Fruit fly (Drosophila melanogaster): ENCODE results near the gene CG15386.

The CG15386 gene

dm6 chr2L:2173191-2173590, 43.9 kb downstream of the CG15386 start:
- TF ChIP-seq insv (optimal IDR thresholded peaks at IDR 0.05) (no peak), Myc (optimal IDR thresholded peaks at IDR 0.05) (no peak), psq (optimal IDR thresholded peaks at IDR 0.05) (no peak), Sin3A (optimal IDR thresholded peaks at IDR 0.05) (no peak), h (optimal IDR thresholded peaks at IDR 0.05) (no peak), ttk (optimal IDR thresholded peaks at IDR 0.05) (no peak)

- no peak for TF ChIP-seq Myc (optimal IDR thresholded peaks at IDR 0.05)
- no peak for TF ChIP-seq Sin3A (optimal IDR thresholded peaks at IDR 0.05)
- TF ChIP-seq psq (optimal IDR thresholded peaks at IDR 0.05): no peak
- TF ChIP-seq h (optimal IDR thresholded peaks at IDR 0.05): no peak
- TF ChIP-seq ttk (optimal IDR thresholded peaks at IDR 0.05): no peak
- no peak for TF ChIP-seq insv (optimal IDR thresholded peaks at IDR 0.05)
Measured at dm6 chr2L:2172460-2173121, 44.5 kb downstream of the CG15386 start.

DNA sequence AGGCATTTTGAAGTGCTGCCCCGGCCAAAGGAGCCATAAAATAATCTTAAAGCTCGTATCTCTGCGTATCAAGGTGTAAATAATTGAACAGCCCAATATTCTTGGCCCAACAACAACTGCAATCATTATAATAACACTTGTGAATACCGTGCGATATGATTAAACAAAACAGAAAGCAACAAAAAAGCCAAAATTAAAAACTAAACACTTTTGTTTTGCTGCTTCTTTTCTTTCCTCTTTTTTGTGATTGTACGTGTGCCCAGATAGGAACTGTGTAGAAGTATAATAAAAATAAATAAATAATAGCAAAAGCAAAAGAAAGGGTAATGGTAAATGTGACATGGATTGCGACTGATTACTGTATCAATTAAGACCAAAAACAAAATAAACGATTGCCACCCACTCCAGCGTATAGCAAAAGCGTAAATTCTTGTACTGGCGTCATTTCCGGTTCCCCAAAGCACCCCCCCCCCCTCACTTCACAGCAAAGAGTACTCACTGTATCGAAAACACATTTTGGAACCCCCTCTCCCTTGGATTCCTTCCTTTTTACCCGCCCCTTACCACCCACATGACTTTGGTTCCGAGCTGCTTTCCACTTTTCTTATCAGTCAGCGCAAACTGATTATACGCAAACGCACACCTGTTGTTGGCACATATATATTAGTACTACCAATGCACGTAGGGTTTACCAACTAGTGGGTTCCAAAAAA, 45.5 kb downstream of the CG15386 start:
- no peak for TF ChIP-seq ttk (optimal IDR thresholded peaks at IDR 0.05)
- no peak for TF ChIP-seq psq (optimal IDR thresholded peaks at IDR 0.05)

- TF ChIP-seq Sin3A (optimal IDR thresholded peaks at IDR 0.05): no peak
- no peak for TF ChIP-seq insv (optimal IDR thresholded peaks at IDR 0.05)
Measured at dm6 chr2L:2168894-2169456, 48.1 kb downstream of the CG15386 start.

DNA sequence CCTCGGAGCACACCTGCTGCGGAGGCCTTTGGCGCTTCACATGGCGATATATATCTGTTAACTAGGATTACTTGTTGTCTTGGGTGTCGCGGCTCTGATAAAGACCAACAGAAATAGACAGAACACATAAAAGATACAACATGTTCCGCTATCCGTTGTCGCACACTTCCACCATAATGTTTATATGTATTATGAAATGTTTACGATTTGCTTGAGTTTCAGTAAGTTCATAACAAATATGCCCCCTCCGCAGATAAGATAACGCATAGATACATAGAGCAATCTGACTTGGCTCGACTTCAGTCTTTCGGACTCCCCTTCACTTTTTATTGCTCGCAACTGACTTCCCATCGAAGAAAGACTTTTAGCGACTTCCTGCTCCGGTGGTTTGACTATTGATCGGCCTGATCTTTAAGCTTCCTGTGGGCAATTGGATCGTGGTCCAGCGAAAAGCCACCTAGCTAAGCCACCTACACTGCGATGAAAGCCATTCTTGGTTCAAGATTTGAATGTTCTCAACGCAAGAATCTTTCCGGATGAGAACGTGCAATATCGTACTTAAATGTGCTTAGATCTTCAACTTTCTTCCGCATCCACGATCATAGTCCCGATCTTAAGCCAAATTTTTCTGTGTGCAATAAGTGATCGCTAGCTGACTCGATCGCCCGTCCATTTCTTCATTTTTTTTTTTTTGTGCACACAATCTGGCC, 48.7 kb downstream of the CG15386 start:
- TF ChIP-seq h (optimal IDR thresholded peaks at IDR 0.05) (no peak), Sin3A (optimal IDR thresholded peaks at IDR 0.05) (no peak), psq (optimal IDR thresholded peaks at IDR 0.05) (no peak), Myc (optimal IDR thresholded peaks at IDR 0.05) (no peak), insv (optimal IDR thresholded peaks at IDR 0.05) (no peak), ttk (optimal IDR thresholded peaks at IDR 0.05) (no peak)

DNA sequence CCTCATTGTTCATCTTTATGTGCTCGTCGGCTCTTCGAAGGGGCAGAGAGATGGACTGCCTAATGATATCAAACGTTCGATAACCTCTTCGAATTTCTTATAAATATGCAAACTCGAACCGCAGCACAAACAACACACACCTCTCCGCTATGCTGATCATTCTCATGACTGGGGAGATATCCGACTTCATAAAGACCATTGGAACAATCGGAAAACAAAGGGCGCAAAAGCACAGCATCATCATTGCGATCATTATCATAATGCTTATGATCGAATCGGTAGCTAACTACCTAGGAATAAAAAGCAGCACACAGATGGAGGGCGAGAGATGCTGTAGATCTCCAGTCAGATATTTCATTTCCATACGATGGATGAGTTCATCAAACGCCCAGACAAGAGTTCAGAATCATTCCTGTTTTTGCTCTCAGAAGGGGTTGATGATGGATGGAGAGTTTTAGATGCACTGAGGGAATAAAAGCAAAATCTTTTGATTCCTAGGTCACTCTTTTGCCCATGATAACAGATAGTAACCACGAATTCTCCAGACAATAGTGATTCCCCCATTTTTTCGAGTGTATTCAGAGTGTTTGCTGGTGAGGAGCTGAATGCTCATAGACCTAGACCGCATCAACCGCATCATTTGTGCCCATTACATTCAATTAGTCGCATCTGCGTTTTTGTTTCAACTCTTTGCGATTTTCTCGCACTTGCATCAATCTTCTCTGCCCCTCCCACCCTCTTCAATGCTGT, 49.9 kb downstream of the CG15386 start:
- no peak for TF ChIP-seq Sin3A (optimal IDR thresholded peaks at IDR 0.05)
- TF ChIP-seq psq (optimal IDR thresholded peaks at IDR 0.05): no peak
- no peak for TF ChIP-seq h (optimal IDR thresholded peaks at IDR 0.05)
- TF ChIP-seq insv (optimal IDR thresholded peaks at IDR 0.05): no peak
- TF ChIP-seq ttk (optimal IDR thresholded peaks at IDR 0.05): no peak
- TF ChIP-seq Myc (optimal IDR thresholded peaks at IDR 0.05): no peak
